Worm (Caenorhabditis elegans) whole organism, L4 larva: Measurements from ENCODE around the gene T07A9.15.

Experiments used
- ZK546.5 ChIP-seq, 2 experiments: sonication (generic microtip); optimal IDR thresholded peaks; 2 replicates each; lab custom pipeline; 2017; ENCODE audit warnings: missing biosample characterization in 2 of 2, missing genetic modification characterization in 2 of 2
- ama-1 ChIP-seq: fragments of 150-350 bp; optimal IDR thresholded peaks from 2 replicates; lab custom pipeline; 2014; ENCODE audit warnings: inconsistent platforms, mixed read lengths
- egl-27 ChIP-seq: sonication (generic microtip); optimal IDR thresholded peaks from 3 replicates; lab custom pipeline; 2017; ENCODE audit warnings: missing biosample characterization, missing genetic modification reagents, missing genetic modification characterization
- nhr-237 ChIP-seq: sonication (generic microtip); optimal IDR thresholded peaks from 2 replicates; lab custom pipeline; 2017; ENCODE audit warnings: missing biosample characterization, missing genetic modification characterization
- nhr-28 ChIP-seq: fragments of 150-350 bp; optimal IDR thresholded peaks from 2 replicates; lab custom pipeline; 2014; ENCODE audit warnings: missing biosample characterization, missing genetic modification characterization
- nhr-77 ChIP-seq: fragments of 150-350 bp; optimal IDR thresholded peaks from 2 replicates; lab custom pipeline; 2014; ENCODE audit warnings: missing biosample characterization, missing genetic modification characterization
- snpc-4 ChIP-seq: fragments of 150-350 bp; optimal IDR thresholded peaks from 2 replicates; lab custom pipeline; 2014; ENCODE audit warnings: missing biosample characterization, missing genetic modification characterization
- tra-1 ChIP-seq: fragments of 200-800 bp; sonication (Bioruptor generic); IDR thresholded peaks from 2 replicates; pipeline ENCODE4 v1.3.6; 2022; ENCODE audit warnings: missing genetic modification reagents, missing genetic modification characterization, missing compliant biosample characterization

DNA sequence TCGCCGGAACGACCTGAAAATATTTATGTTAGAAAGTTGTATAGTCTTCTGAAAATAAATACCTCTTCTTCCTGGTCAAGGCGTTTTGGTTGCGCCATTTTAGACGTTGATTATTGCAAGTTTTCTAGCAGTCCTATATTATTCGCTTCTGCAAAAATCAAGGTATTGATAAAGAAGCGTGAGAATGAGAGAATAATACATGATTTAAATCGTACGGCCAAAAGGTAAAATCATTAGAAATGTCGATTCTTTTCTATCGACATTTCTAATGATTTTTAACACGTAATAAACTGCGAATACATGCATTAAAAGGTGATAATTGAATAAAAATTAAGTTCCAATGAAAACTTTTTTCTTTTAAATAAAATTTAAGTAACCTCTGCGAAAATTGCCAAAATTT lies 17.4 kb downstream of the T07A9.15 start, which contains the start of gene fln-1:
- TF ChIP-seq ama-1 (lab: Kevin White, UChicago) = no peak
- no peak for TF ChIP-seq nhr-28 (tag; lab: Kevin White, UChicago)
- TF ChIP-seq egl-27 = no peak
- no peak for TF ChIP-seq snpc-4 (tag; lab: Kevin White, UChicago)
- no peak for TF ChIP-seq nhr-77
- TF ChIP-seq tra-1 (GFP tag; lab: Robert Waterston, UW) = no peak
- no peak for TF ChIP-seq nhr-237 (tag; lab: Kevin White, UChicago)
- no peak for TF ChIP-seq ZK546.5 (tag; optimal IDR thresholded peaks at IDR 0.05; lab: Kevin White, UChicago)
